Fruit fly (Drosophila melanogaster): Measurements from ENCODE around the gene Ldh.

Gene Ldh

dm6 chr3L:6263896-6264841, 1.7 kb upstream of the Ldh start:
- TF ChIP-seq CG17801 (GFP tag; optimal IDR thresholded peaks at IDR 0.05; ENCODE audit: partially characterized antibody): no peak

- TF ChIP-seq CG17801 (GFP tag; optimal IDR thresholded peaks at IDR 0.05; ENCODE audit: partially characterized antibody): no peak
Observed at dm6 chr3L:6263470-6263869, 976 bp upstream of the Ldh start.

DNA sequence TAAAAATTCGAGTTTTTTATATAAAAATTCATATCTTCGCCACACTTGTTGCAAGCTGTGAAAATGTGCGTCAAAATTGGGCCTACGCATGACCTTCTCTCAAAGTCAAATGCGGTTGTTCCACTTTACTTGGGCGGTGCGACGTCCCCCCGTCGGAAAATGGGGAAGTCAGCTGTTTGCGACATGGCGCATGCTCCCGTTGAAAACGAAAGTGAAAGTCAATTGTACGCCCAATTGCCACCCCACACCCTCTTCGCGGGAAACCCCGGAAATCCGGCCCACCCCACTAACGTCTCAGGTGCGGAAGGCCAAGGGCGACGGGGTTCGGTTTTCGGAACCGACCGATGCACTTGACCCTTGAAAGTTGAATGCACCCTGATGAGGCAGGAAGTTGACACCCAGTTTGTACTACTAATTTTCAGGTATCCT, 404 bp downstream of the Ldh start:
- TF ChIP-seq CG17801 (GFP tag; optimal IDR thresholded peaks at IDR 0.05; ENCODE audit: partially characterized antibody): no peak

- TF ChIP-seq CG17801 (GFP tag; optimal IDR thresholded peaks at IDR 0.05; ENCODE audit: partially characterized antibody): no peak
Observed at dm6 chr3L:6261230-6261629, 1.3 kb downstream of the Ldh start.

dm6 chr3L:6258660-6259059, 3.8 kb downstream of the Ldh start, which contains the start of gene CG10163:
Gene CG10163, minus strand, starts transcription at chr3L:6258760.
- no peak for TF ChIP-seq CG17801 (GFP tag; optimal IDR thresholded peaks at IDR 0.05; ENCODE audit: partially characterized antibody)

DNA sequence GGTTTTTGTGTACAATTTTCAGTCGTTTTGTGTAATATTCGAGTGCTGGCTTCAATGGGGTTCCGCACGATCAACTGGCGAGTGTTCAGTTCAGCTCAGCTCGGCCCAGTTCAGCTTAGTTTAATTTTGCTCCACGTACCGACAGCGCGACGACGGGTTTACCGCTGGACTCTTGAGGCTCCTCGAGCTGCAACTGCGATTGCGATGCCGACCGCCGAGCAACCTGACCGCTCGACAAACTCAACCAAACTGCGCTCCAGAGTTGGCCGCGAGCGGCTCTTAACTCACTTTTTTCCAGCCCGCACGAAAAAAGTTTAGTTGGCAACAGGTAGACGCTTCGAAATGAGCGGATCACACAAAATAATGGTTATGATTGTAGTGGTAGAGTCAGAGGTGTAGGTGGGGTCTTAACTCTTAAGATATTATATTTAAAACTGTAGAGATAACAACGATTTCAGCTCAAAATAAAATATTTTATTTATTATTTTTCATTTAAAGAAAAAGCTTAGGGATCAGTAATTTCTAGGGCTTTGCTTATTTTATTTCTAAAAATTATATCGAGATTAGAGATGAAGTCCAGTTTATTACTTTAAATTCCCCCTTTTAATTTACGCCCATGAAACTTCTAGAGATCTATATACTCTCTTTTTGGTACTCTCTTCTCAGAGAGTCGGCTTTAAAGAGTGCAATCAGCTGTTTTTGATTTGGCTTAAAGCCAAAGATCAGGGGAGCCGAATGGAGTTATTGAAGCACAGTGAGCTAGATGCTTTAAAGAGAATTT, 5.9 kb downstream of the Ldh start, which contains the start of gene Best2:
Gene Best2 (minus strand): TSS at position 258 of the 781 bp plus-strand sequence.
- TF ChIP-seq CG17801 (GFP tag; optimal IDR thresholded peaks at IDR 0.05; ENCODE audit: partially characterized antibody): peak; percentile 96

- TF ChIP-seq CG17801 (GFP tag; optimal IDR thresholded peaks at IDR 0.05; ENCODE audit: partially characterized antibody): no peak
Observed at dm6 chr3L:6254427-6255105, 7.9 kb downstream of the Ldh start.

- TF ChIP-seq CG17801 (GFP tag; optimal IDR thresholded peaks at IDR 0.05; ENCODE audit: partially characterized antibody): peak; percentile 37
Observed at dm6 chr3L:6253730-6254129, 8.8 kb downstream of the Ldh start.

DNA sequence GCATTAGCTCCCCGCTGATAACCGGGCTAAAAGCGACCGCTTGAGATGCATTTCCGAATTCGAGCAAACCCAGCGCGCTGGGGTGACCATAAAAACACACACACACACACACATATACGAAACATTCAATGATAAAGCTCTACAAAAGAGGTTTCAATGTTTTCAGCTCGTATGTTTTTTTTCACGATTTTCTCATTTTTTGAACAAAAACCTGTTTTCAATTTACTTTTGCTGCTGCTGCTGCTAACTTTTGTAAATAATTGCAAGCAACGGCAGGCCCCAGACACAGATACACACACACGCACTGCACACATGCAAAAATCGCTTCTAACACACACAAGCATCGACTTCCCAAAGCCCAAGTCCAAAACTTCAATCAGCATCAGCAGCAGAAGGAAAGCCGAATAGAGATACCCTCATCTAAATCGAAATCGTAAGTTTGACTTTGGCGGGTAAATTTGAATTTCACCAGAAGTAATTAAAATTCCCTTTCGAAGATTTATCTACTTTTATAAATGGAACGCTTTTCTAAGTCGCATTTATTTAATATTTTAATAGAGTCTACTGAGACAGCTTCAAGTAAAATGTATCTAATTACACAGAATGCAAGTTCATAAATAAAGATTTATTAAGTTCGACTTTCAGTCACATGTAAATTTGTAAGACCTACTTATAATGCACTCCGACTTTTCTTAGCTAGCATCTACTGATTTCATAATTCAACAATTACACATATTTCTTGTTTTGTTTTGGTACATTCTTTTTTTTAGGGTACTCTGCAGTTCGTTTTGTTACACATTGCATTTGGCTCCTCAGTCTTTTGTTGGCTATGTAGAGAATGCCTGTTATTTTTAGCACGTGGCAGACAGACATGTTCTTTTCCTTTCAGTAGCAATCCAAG, 13.1 kb downstream of the Ldh start:
- no peak for TF ChIP-seq CG17801 (GFP tag; optimal IDR thresholded peaks at IDR 0.05; ENCODE audit: partially characterized antibody)

dm6 chr3L:6245646-6246045, 16.8 kb downstream of the Ldh start, which contains the start of gene Mdr65:
Gene Mdr65, minus strand, starts transcription at chr3L:6245746.
- no peak for TF ChIP-seq CG17801 (GFP tag; optimal IDR thresholded peaks at IDR 0.05; ENCODE audit: partially characterized antibody)

dm6 chr3L:6239968-6240367, 22.5 kb downstream of the Ldh start, which contains the start of gene CG10226:
Gene CG10226, minus strand, starts transcription at chr3L:6240068.
- TF ChIP-seq CG17801 (GFP tag; optimal IDR thresholded peaks at IDR 0.05; ENCODE audit: partially characterized antibody): no peak

DNA sequence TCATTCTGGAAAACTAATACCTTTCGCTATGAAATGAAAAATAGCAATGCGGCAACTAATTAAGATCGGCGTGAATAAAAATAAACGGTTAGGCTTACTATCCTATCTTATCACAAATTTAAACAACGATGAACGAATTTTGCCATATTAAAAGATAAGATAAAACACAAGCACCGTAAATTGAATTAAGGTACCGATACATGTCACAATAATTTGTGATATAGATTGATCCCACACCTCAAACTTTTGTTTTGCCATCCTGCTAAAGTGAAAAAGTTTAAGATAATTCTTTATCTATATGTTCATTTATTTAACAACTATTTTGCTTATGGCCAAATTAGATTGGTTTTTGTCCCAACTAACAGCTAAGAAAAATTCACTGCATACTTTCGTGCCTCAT, 28.5 kb downstream of the Ldh start, which contains the start of gene CG42714:
Gene CG42714 (minus strand): TSS at position 22 of the 400 bp plus-strand sequence.
- TF ChIP-seq CG17801 (GFP tag; optimal IDR thresholded peaks at IDR 0.05; ENCODE audit: partially characterized antibody): no peak

dm6 chr3L:6233281-6233680, 29.2 kb downstream of the Ldh start, which contains the start of gene BG642312:
Gene BG642312, minus strand, starts transcription at chr3L:6233381.
- no peak for TF ChIP-seq CG17801 (GFP tag; optimal IDR thresholded peaks at IDR 0.05; ENCODE audit: partially characterized antibody)

- TF ChIP-seq CG17801 (GFP tag; optimal IDR thresholded peaks at IDR 0.05; ENCODE audit: partially characterized antibody): no peak
Observed at dm6 chr3L:6232261-6232660, 30.2 kb downstream of the Ldh start, which contains the start of gene CG13299. Gene CG13299, minus strand, starts transcription at chr3L:6232361.

Data from ovary, adult (tissue).